Worm (Caenorhabditis elegans): ENCODE data around the gene Y26G10.6.

- TF ChIP-seq fkh-10 (GFP tag; optimal IDR thresholded peaks at IDR 0.05) (no peak), nhr-11 (tag; optimal IDR thresholded peaks at IDR 0.05) (no peak), elt-2 (tag; optimal IDR thresholded peaks at IDR 0.05) (no peak), unc-62 (GFP tag; optimal IDR thresholded peaks at IDR 0.05) (no peak), aly-2 (tag; optimal IDR thresholded peaks at IDR 0.05) (no peak)
Measured at ce11 chrV:17668531-17668930, 31.2 kb upstream of the Y26G10.6 start, which contains the start of gene str-89.
